Worm (Caenorhabditis elegans) whole organism, early embryonic: ENCODE data around the gene gegf-1.

ENCODE experiments used
- ets-7 ChIP-seq: sonication (generic microtip); optimal IDR thresholded peaks from 2 replicates; lab custom pipeline; 2016; ENCODE audit warnings: missing genotype, missing genetic modification characterization, missing compliant biosample characterization
- flt-1 ChIP-seq: fragments of 200-800 bp; sonication (Bioruptor generic); IDR thresholded peaks from 2 replicates; pipeline ENCODE4 v1.3.6; 2022; ENCODE audit warnings: missing genetic modification characterization, missing compliant biosample characterization

Gene gegf-1

DNA sequence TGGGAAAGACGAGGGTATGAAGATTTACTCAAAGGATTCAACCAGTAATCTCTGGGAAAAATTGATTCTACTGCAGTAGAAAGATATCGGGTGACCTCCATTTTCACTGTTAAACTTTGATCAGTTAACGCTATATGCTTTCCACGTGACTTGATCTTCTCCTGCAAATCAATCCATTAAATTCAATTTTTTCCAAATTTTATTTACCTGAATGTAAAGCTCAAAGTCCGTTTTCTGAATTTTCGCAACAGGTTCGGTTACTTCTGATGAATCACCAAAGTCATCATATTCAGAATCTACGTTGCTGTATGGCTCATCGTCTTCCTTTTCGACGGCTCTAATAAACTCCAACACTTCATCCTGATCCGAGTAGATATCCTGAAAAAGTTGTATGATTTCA is 48.4 kb downstream of the gegf-1 start, which contains the start of gene B0545.4:
Gene B0545.4 (minus strand): TSS at position 101 of the 400 bp plus-strand sequence.
- no peak for TF ChIP-seq ets-7 (tag; lab: Kevin White, UChicago)
- TF ChIP-seq flt-1 (GFP tag; lab: Robert Waterston, UW): no peak
